Worm (Caenorhabditis elegans) whole organism, L4 larva: ENCODE measurements around the gene nra-3.

Source experiments
- aha-1 ChIP-seq: fragments of 150-350 bp; peaks from one replicate; lab custom pipeline; 2014; ENCODE audit warnings: missing biosample characterization, missing genetic modification characterization
- aly-2 ChIP-seq: sonication (generic microtip); optimal IDR thresholded peaks from 2 replicates; lab custom pipeline; 2018; ENCODE audit warnings: missing biosample characterization, missing genetic modification characterization
- lsy-2 ChIP-seq, 2 experiments: fragments of 150-350 bp in 1 of 2; sonication (generic microtip) in 1 of 2; optimal IDR thresholded peaks; 2 replicates each; lab custom pipeline; 2014 to 2017; ENCODE audit warnings: missing biosample characterization in 2 of 2, missing genetic modification characterization in 2 of 2
- nhr-237 ChIP-seq: sonication (generic microtip); optimal IDR thresholded peaks from 2 replicates; lab custom pipeline; 2017; ENCODE audit warnings: missing biosample characterization, missing genetic modification characterization
- nhr-25 ChIP-seq: sonication (generic microtip); optimal IDR thresholded peaks from 2 replicates; lab custom pipeline; 2017; ENCODE audit warnings: missing genetic modification characterization, mild to moderate bottlenecking, missing compliant biosample characterization, antibody characterized with exemption, moderate library complexity, borderline replicate concordance; ENCODE audit not compliant: insufficient read depth
- nhr-42 ChIP-seq: fragments of 200-800 bp; sonication (Bioruptor generic); IDR thresholded peaks from 2 replicates; pipeline ENCODE4 v1.3.6; 2022; ENCODE audit warnings: missing genetic modification characterization, missing compliant biosample characterization
- pqm-1 ChIP-seq: sonication (generic microtip); optimal IDR thresholded peaks from 2 replicates; lab custom pipeline; 2017; ENCODE audit warnings: missing biosample characterization, missing genetic modification characterization

ce11 chrX:9957449-9957848 lies 26.2 kb upstream of the nra-3 start:
- TF ChIP-seq nhr-42 (GFP tag; lab: Robert Waterston, UW) (no peak), nhr-237 (tag; lab: Kevin White, UChicago) (no peak), aha-1 (tag; lab: Kevin White, UChicago) (no peak), lsy-2 (tag; optimal IDR thresholded peaks at IDR 0.05; lab: Kevin White, UChicago) (no peak), nhr-25 (tag; lab: Kevin White, UChicago) (no peak), aly-2 (no peak), pqm-1 (tag; lab: Kevin White, UChicago) (no peak)
